Fruit fly (Drosophila melanogaster) whole organism, adult: ENCODE measurements around the gene CG42854.

ENCODE experiments used
- CG12768 ChIP-seq: fragments of 200-800 bp; sonication (Bioruptor generic); optimal IDR thresholded peaks from 2 replicates; lab custom pipeline; 2017; ENCODE audit warnings: missing biosample characterization, missing genetic modification characterization, mild to moderate bottlenecking, moderate library complexity, missing genetic modification reagents
- CG1620 ChIP-seq: fragments of 200-800 bp; sonication (Bioruptor generic); optimal IDR thresholded peaks from 2 replicates; lab custom pipeline; 2016; ENCODE audit warnings: missing biosample characterization, missing genetic modification characterization
- CG5204 ChIP-seq: fragments of 200-800 bp; sonication (Bioruptor generic); optimal IDR thresholded peaks from 2 replicates; lab custom pipeline; 2016; ENCODE audit warnings: missing biosample characterization, missing genetic modification characterization
- ovo ChIP-seq: fragments of 200-800 bp; sonication (Bioruptor generic); optimal IDR thresholded peaks from 2 replicates; lab custom pipeline; 2016; ENCODE audit warnings: missing biosample characterization, missing genetic modification characterization
- pad ChIP-seq: fragments of 200-800 bp; sonication (Bioruptor generic); optimal IDR thresholded peaks from 3 replicates; lab custom pipeline; 2017; ENCODE audit warnings: missing biosample characterization, missing genetic modification characterization, mild to moderate bottlenecking, moderate library complexity, missing genetic modification reagents

- TF ChIP-seq ovo (no peak), CG5204 (GFP tag; lab: Kevin White, UChicago) (no peak), CG12768 (GFP tag; lab: Kevin White, UChicago) (no peak), pad (GFP tag; lab: Kevin White, UChicago) (no peak), CG1620 (GFP tag; lab: Kevin White, UChicago) (no peak)
Observed at dm6 chrX:17223715-17224114, 23.1 kb downstream of the CG42854 start, which contains the start of gene CG34327.
